Fruit fly (Drosophila melanogaster) whole organism, adult: ENCODE results near the gene beg.
A peak's percentile ranks its signal among the peaks of the same experiment; 100 is the strongest.

ENCODE experiments used
- CG11617 ChIP-seq: fragments of 200-800 bp; sonication (Bioruptor generic); optimal IDR thresholded peaks from 2 replicates; lab custom pipeline; 2017; ENCODE audit warnings: mild to moderate bottlenecking, missing biosample characterization, missing genetic modification reagents, missing genetic modification characterization
- CG12768 ChIP-seq: fragments of 200-800 bp; sonication (Bioruptor generic); optimal IDR thresholded peaks from 2 replicates; lab custom pipeline; 2017; ENCODE audit warnings: missing biosample characterization, missing genetic modification characterization, mild to moderate bottlenecking, moderate library complexity, missing genetic modification reagents
- CG14711 ChIP-seq: fragments of 200-800 bp; sonication (Bioruptor generic); optimal IDR thresholded peaks from 2 replicates; lab custom pipeline; 2018; ENCODE audit warnings: missing biosample characterization, mild to moderate bottlenecking, missing genetic modification characterization, moderate library complexity
- CG1620 ChIP-seq: fragments of 200-800 bp; sonication (Bioruptor generic); optimal IDR thresholded peaks from 2 replicates; lab custom pipeline; 2016; ENCODE audit warnings: missing biosample characterization, missing genetic modification characterization
- CG33017 ChIP-seq: fragments of 200-800 bp; sonication (Bioruptor generic); optimal IDR thresholded peaks from 2 replicates; lab custom pipeline; 2018; ENCODE audit warnings: missing biosample characterization, mild to moderate bottlenecking, missing genetic modification characterization, moderate library complexity
- CG5204 ChIP-seq: fragments of 200-800 bp; sonication (Bioruptor generic); optimal IDR thresholded peaks from 2 replicates; lab custom pipeline; 2016; ENCODE audit warnings: missing biosample characterization, missing genetic modification characterization
- CG7045 ChIP-seq: fragments of 200-800 bp; sonication (Bioruptor generic); optimal IDR thresholded peaks from 2 replicates; lab custom pipeline; 2017; ENCODE audit warnings: missing biosample characterization, mild to moderate bottlenecking, missing genetic modification characterization
- CG7101 ChIP-seq: fragments of 200-800 bp; sonication (Bioruptor generic); optimal IDR thresholded peaks from 2 replicates; lab custom pipeline; 2018; ENCODE audit warnings: missing biosample characterization, mild to moderate bottlenecking, missing genetic modification characterization, moderate library complexity
- Clk ChIP-seq: fragments of 200-800 bp; sonication (Bioruptor generic); optimal IDR thresholded peaks from 2 replicates; lab custom pipeline; 2017; ENCODE audit warnings: missing biosample characterization, missing genetic modification characterization
- Crg-1 ChIP-seq: fragments of 200-800 bp; sonication (Bioruptor generic); optimal IDR thresholded peaks from 2 replicates; lab custom pipeline; 2016; ENCODE audit warnings: missing biosample characterization, missing genetic modification characterization
- Hr96 ChIP-seq: fragments of 200-800 bp; sonication (Bioruptor generic); optimal IDR thresholded peaks from 2 replicates; lab custom pipeline; 2016; ENCODE audit warnings: missing biosample characterization, missing genetic modification characterization
- Mnt ChIP-seq: fragments of 200-800 bp; sonication (Bioruptor generic); optimal IDR thresholded peaks from 2 replicates; lab custom pipeline; 2016; ENCODE audit warnings: missing biosample characterization, mild to moderate bottlenecking, missing genetic modification characterization
- bab1 ChIP-seq: fragments of 200-800 bp; sonication (Bioruptor generic); optimal IDR thresholded peaks from 3 replicates; lab custom pipeline; 2019; ENCODE audit warnings: missing biosample characterization, mild to moderate bottlenecking, missing genetic modification characterization, moderate library complexity
- cic ChIP-seq: fragments of 200-800 bp; sonication (Bioruptor generic); optimal IDR thresholded peaks from 2 replicates; lab custom pipeline; 2017; ENCODE audit warnings: missing biosample characterization, mild to moderate bottlenecking, missing genetic modification characterization, moderate library complexity
- cnc ChIP-seq, 2 experiments: fragments of >200 bp; optimal IDR thresholded peaks; 2 replicates each; lab custom pipeline; 2017
- kay ChIP-seq: fragments of 200-800 bp; sonication (Bioruptor generic); peaks from one replicate; lab custom pipeline; 2016; ENCODE audit warnings: missing biosample characterization, missing genetic modification characterization, borderline replicate concordance
- ovo ChIP-seq: fragments of 200-800 bp; sonication (Bioruptor generic); optimal IDR thresholded peaks from 2 replicates; lab custom pipeline; 2016; ENCODE audit warnings: missing biosample characterization, missing genetic modification characterization
- pad ChIP-seq: fragments of 200-800 bp; sonication (Bioruptor generic); optimal IDR thresholded peaks from 3 replicates; lab custom pipeline; 2017; ENCODE audit warnings: missing biosample characterization, missing genetic modification characterization, mild to moderate bottlenecking, moderate library complexity, missing genetic modification reagents
- tj ChIP-seq: fragments of 200-800 bp; sonication (Bioruptor generic); optimal IDR thresholded peaks from 3 replicates; lab custom pipeline; 2017; ENCODE audit warnings: missing biosample characterization, mild to moderate bottlenecking, missing genetic modification characterization, moderate library complexity
- toe ChIP-seq: fragments of 200-800 bp; sonication (Bioruptor generic); optimal IDR thresholded peaks from 2 replicates; lab custom pipeline; 2016; ENCODE audit warnings: missing biosample characterization, missing genetic modification characterization

Gene beg

DNA sequence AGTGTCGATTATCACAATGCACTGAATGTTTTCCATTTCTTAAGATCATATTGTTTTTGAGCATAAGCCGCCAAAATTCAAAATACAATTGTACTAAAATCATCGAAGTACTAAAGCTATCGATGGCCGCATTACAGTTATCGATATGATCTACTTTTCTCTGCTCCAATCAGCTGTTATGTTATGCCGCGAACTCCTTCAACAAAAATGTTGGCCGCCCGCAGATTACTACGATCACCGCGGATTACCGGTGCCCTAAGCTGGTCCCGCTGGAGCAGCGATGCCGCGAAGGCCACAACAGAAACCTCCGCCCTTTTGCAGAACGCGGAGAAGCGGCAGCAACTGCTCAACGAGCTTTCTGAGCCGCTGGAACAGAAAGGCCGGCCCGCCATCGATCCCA, at the start of gene beg:
Gene beg (plus strand): TSS at position 177 of the 400 bp plus-strand sequence.
- TF ChIP-seq CG12768 (GFP tag; lab: Kevin White, UChicago), result no peak
- TF ChIP-seq CG7045, result no peak
- no peak for TF ChIP-seq tj (GFP tag; lab: Kevin White, UChicago)
- TF ChIP-seq CG1620 (GFP tag; lab: Kevin White, UChicago), result no peak
- TF ChIP-seq CG5204 (GFP tag; lab: Kevin White, UChicago), result no peak
- no peak for TF ChIP-seq ovo (GFP tag; lab: Kevin White, UChicago)
- no peak for TF ChIP-seq CG11617 (GFP tag; lab: Kevin White, UChicago)
- no peak for TF ChIP-seq pad (GFP tag; lab: Kevin White, UChicago)

dm6 chr3L:16986062-16987013, 49.1 kb upstream of the beg start:
- TF ChIP-seq Mnt (GFP tag; lab: Kevin White, UChicago), result no peak
- TF ChIP-seq toe (GFP tag; lab: Kevin White, UChicago), result no peak
- peak; percentile 7 for TF ChIP-seq CG1620 (GFP tag; lab: Kevin White, UChicago)
- TF ChIP-seq CG11617 (GFP tag; lab: Kevin White, UChicago), result peak; percentile 48
- peak; percentile 7 for TF ChIP-seq kay (GFP tag; lab: Kevin White, UChicago)
- peak; percentile 16 for TF ChIP-seq CG7101 (tag; lab: Kevin White, UChicago)
- TF ChIP-seq tj (GFP tag; lab: Kevin White, UChicago), result peak; percentile 9
- TF ChIP-seq CG7045, result peak; percentile 58
- TF ChIP-seq CG33017, result no peak
- peak; percentile 54 for TF ChIP-seq pad (GFP tag; lab: Kevin White, UChicago)
- peak; percentile 16 for TF ChIP-seq cic (GFP tag; lab: Kevin White, UChicago)
- no peak for TF ChIP-seq ovo (GFP tag; lab: Kevin White, UChicago)
- TF ChIP-seq CG14711, result peak; percentile 1
- peak; percentile 52 for TF ChIP-seq Hr96 (GFP tag; lab: Kevin White, UChicago)
- TF ChIP-seq bab1, result no peak
- TF ChIP-seq CG12768 (GFP tag; lab: Kevin White, UChicago), result no peak
- TF ChIP-seq Clk (GFP tag; lab: Kevin White, UChicago), result no peak
- no peak for TF ChIP-seq CG5204 (GFP tag; lab: Kevin White, UChicago)
- no peak for TF ChIP-seq cnc (optimal IDR thresholded peaks at IDR 0.05; lab: Kevin White, UChicago)
- no peak for TF ChIP-seq Crg-1 (GFP tag; lab: Kevin White, UChicago)

DNA sequence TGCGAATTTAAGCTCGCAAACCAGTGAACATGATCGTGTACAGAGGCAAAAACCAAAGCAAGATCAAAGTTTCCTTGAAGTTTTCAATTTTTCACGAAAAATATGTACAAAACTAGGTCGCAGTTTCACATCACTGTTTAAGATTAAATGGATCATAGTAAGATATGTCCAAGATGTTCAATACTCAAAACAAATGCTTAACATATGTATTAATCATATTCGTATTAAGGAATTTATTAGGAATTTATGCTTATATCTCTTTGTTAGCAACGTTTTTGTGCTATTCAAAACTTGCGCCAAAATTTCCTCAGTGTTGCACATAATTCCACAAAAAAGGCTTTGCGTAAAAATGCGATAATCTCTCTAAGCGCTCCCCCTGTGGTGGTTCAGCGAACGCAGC, 48.1 kb upstream of the beg start:
- TF ChIP-seq Clk (GFP tag; lab: Kevin White, UChicago), result no peak
- TF ChIP-seq ovo (GFP tag; lab: Kevin White, UChicago), result no peak
- TF ChIP-seq Crg-1 (GFP tag; lab: Kevin White, UChicago), result no peak
- no peak for TF ChIP-seq pad (GFP tag; lab: Kevin White, UChicago)
- no peak for TF ChIP-seq CG33017
- TF ChIP-seq kay (GFP tag; lab: Kevin White, UChicago), result no peak
- TF ChIP-seq CG7101 (tag; lab: Kevin White, UChicago), result no peak
- TF ChIP-seq tj (GFP tag; lab: Kevin White, UChicago), result no peak
- TF ChIP-seq Hr96 (GFP tag; lab: Kevin White, UChicago), result no peak
- no peak for TF ChIP-seq CG1620 (GFP tag; lab: Kevin White, UChicago)
- no peak for TF ChIP-seq bab1
- TF ChIP-seq CG11617 (GFP tag; lab: Kevin White, UChicago), result no peak
- TF ChIP-seq cnc (optimal IDR thresholded peaks at IDR 0.05; lab: Kevin White, UChicago), result no peak
- no peak for TF ChIP-seq CG12768 (GFP tag; lab: Kevin White, UChicago)

- TF ChIP-seq CG33017, result no peak
- no peak for TF ChIP-seq Hr96 (GFP tag; lab: Kevin White, UChicago)
- TF ChIP-seq Clk (GFP tag; lab: Kevin White, UChicago), result no peak
- no peak for TF ChIP-seq toe (GFP tag; lab: Kevin White, UChicago)
- no peak for TF ChIP-seq CG1620 (GFP tag; lab: Kevin White, UChicago)
- no peak for TF ChIP-seq Mnt (GFP tag; lab: Kevin White, UChicago)
- no peak for TF ChIP-seq Crg-1 (GFP tag; lab: Kevin White, UChicago)
- TF ChIP-seq ovo (GFP tag; lab: Kevin White, UChicago), result no peak
- TF ChIP-seq CG14711, result no peak
- no peak for TF ChIP-seq CG11617 (GFP tag; lab: Kevin White, UChicago)
Measured at dm6 chr3L:16988526-16988925, 46.9 kb upstream of the beg start.

DNA sequence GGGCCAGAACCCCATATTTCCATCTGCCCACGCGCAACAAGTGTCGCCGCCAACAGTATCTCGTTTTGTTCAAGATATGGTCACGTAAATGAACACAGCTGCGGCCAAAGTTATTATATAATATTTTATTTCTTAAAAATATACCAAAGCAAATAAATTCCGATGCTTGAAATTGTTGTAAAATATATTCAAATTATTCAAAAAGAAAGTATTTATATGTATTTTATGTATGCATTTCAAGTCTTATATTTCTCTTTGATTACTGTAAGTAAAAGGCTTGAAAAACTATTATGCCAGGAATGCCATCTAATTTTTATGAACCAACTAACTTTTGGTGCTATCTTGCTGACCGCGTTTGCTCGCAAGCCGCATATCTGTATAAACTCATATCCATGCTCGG, 46.3 kb upstream of the beg start:
- no peak for TF ChIP-seq Clk (GFP tag; lab: Kevin White, UChicago)
- TF ChIP-seq toe (GFP tag; lab: Kevin White, UChicago), result no peak
- TF ChIP-seq CG7101 (tag; lab: Kevin White, UChicago), result no peak
- TF ChIP-seq CG14711, result no peak
- TF ChIP-seq tj (GFP tag; lab: Kevin White, UChicago), result no peak
- TF ChIP-seq CG1620 (GFP tag; lab: Kevin White, UChicago), result no peak
- no peak for TF ChIP-seq CG7045
- TF ChIP-seq cic (GFP tag; lab: Kevin White, UChicago), result no peak
- TF ChIP-seq Crg-1 (GFP tag; lab: Kevin White, UChicago), result no peak

- TF ChIP-seq cnc (optimal IDR thresholded peaks at IDR 0.05; lab: Kevin White, UChicago) (no peak), bab1 (no peak), CG1620 (GFP tag; lab: Kevin White, UChicago) (no peak)
Measured at dm6 chr3L:16994805-16995204, 40.7 kb upstream of the beg start.
